Worm (Caenorhabditis elegans) whole organism, L1 larva: ENCODE data around the gene cyp-34A10.

Experiments used
- ces-1 ChIP-seq: fragments of 150-350 bp; optimal IDR thresholded peaks from 2 replicates; lab custom pipeline; 2014; ENCODE audit warnings: missing biosample characterization, missing genetic modification reagents, missing genetic modification characterization
- lin-13 ChIP-seq: fragments of 150-350 bp; optimal IDR thresholded peaks from 2 replicates; lab custom pipeline; 2014; ENCODE audit warnings: missing biosample characterization, missing genetic modification reagents, missing genetic modification characterization
- lin-35 ChIP-seq, 2 experiments: fragments of 150-350 bp; optimal IDR thresholded peaks; 2 replicates each; lab custom pipeline; 2014; ENCODE audit warnings: missing biosample characterization in 2 of 2, missing genetic modification characterization in 2 of 2, missing genetic modification reagents in 2 of 2
- mep-1 ChIP-seq: fragments of 150-350 bp; optimal IDR thresholded peaks from 2 replicates; lab custom pipeline; 2014; ENCODE audit warnings: missing biosample characterization, missing genetic modification characterization
- pag-3 ChIP-seq: sonication (generic microtip); optimal IDR thresholded peaks from 2 replicates; lab custom pipeline; 2017; ENCODE audit warnings: missing genetic modification characterization, mild to moderate bottlenecking, missing compliant biosample characterization, antibody characterized with exemption, borderline replicate concordance; ENCODE audit not compliant: insufficient read depth
- unc-62 ChIP-seq: fragments of 150-350 bp; optimal IDR thresholded peaks from 2 replicates; lab custom pipeline; 2014; ENCODE audit warnings: missing biosample characterization, missing genetic modification reagents, missing genetic modification characterization

ce11 chrV:3979819-3980218, 7.0 kb upstream of the cyp-34A10 start, which contains the start of gene nlp-31:
- TF ChIP-seq ces-1 (GFP tag; lab: Kevin White, UChicago) (no peak), unc-62 (no peak), lin-35 (GFP tag; optimal IDR thresholded peaks at IDR 0.05; lab: Kevin White, UChicago) (peak in 1 of 2 experiments; percentile 43), mep-1 (tag; lab: Kevin White, UChicago) (peak; percentile 10), lin-13 (GFP tag; lab: Kevin White, UChicago) (no peak), pag-3 (tag; lab: Kevin White, UChicago) (no peak)
